Worm (Caenorhabditis elegans) whole organism, late embryonic: ENCODE data around the gene F42A9.17.

Experiments used
- Y22D7AL.16 ChIP-seq: sonication (generic microtip); optimal IDR thresholded peaks from 2 replicates; lab custom pipeline; 2016; ENCODE audit warnings: missing genetic modification characterization, missing compliant biosample characterization
- lin-11 ChIP-seq: fragments of 200-800 bp; sonication (Bioruptor generic); optimal IDR thresholded peaks from 2 replicates; lab custom pipeline; 2018; ENCODE audit warnings: mild to moderate bottlenecking, missing genetic modification characterization, missing compliant biosample characterization

- TF ChIP-seq lin-11 (no peak), Y22D7AL.16 (tag; lab: Kevin White, UChicago) (no peak)
These were observed 6.5 kb downstream of the F42A9.17 start for ce11 chrIV:8605217-8605616.
